Fruit fly (Drosophila melanogaster): ENCODE results near the gene CG42780.

The CG42780 gene

dm6 chrX:7336962-7337844 lies 5.2 kb upstream of the CG42780 start, which contains the start of gene CBP (continued):
- peak; percentile 74 for TF ChIP-seq CG7928 (GFP tag; optimal IDR thresholded peaks at IDR 0.05)
- TF ChIP-seq CG12769 (tag; optimal IDR thresholded peaks at IDR 0.05) = peak; percentile 98
- peak; percentile 88 for TF ChIP-seq CG3163 (GFP tag; optimal IDR thresholded peaks at IDR 0.05)
- TF ChIP-seq chn (GFP tag; optimal IDR thresholded peaks at IDR 0.05) = peak; percentile 98
- peak; percentile 98 for TF ChIP-seq bcd (GFP tag; optimal IDR thresholded peaks at IDR 0.05)
- TF ChIP-seq gem (tag; optimal IDR thresholded peaks at IDR 0.05) = peak; percentile 99
- TF ChIP-seq CG2889 (GFP tag; IDR thresholded peaks at IDR 0.05) = peak; percentile 91
- TF ChIP-seq zen2 (GFP tag; IDR thresholded peaks at IDR 0.05; ENCODE audit: partially characterized antibody) = no peak
- TF ChIP-seq CG6254 (GFP tag; optimal IDR thresholded peaks at IDR 0.05) = peak; percentile 97
- TF ChIP-seq GATAe (GFP tag; conservative IDR thresholded peaks at IDR 0.05) = peak; percentile 57
- TF ChIP-seq Jarid2 (GFP tag; optimal IDR thresholded peaks at IDR 0.05) = peak; percentile 87
- peak; percentile 96 for TF ChIP-seq crc (GFP tag; optimal IDR thresholded peaks at IDR 0.05)
- TF ChIP-seq CG4404 (GFP tag; IDR thresholded peaks at IDR 0.05) = peak; percentile 93
- TF ChIP-seq knrl (GFP tag; IDR thresholded peaks at IDR 0.05; ENCODE audit: partially characterized antibody) = no peak
- peak; percentile 83 for TF ChIP-seq CG4282 (GFP tag; optimal IDR thresholded peaks at IDR 0.05)
- TF ChIP-seq crp (GFP tag; optimal IDR thresholded peaks at IDR 0.05) = peak; percentile 23 to 77
- TF ChIP-seq ftz-f1 (GFP tag; optimal IDR thresholded peaks at IDR 0.05) = peak; percentile 69
- TF ChIP-seq CG7556 (GFP tag; optimal IDR thresholded peaks at IDR 0.05) = peak; percentile 98
- peak; percentile 73; the same call in 1 of the 2 replicates for TF ChIP-seq CG16779 (GFP tag; IDR thresholded peaks at IDR 0.05)
- TF ChIP-seq tap (tag; optimal IDR thresholded peaks at IDR 0.05) = peak; percentile 98
- TF ChIP-seq Xrp1 (GFP tag; IDR thresholded peaks at IDR 0.05) = peak; percentile 98
- peak; percentile 97 for TF ChIP-seq CG12236 (GFP tag; optimal IDR thresholded peaks at IDR 0.05)
- peak; percentile 98 for TF ChIP-seq CoRest (tag; optimal IDR thresholded peaks at IDR 0.05)
- peak; percentile 97 for TF ChIP-seq CG8290 (GFP tag; optimal IDR thresholded peaks at IDR 0.05)
- peak; percentile 94 to 98 for TF ChIP-seq CG8290 (tag; optimal IDR thresholded peaks at IDR 0.05)
- TF ChIP-seq CG1024 (GFP tag; IDR thresholded peaks at IDR 0.05) = peak; percentile 92
- TF ChIP-seq maf-S (GFP tag; optimal IDR thresholded peaks at IDR 0.05) = peak; percentile 96
- TF ChIP-seq br (optimal IDR thresholded peaks at IDR 0.05) = no peak
- peak; percentile 86 for TF ChIP-seq cg (GFP tag; optimal IDR thresholded peaks at IDR 0.05)
- TF ChIP-seq CG13287 (GFP tag; IDR thresholded peaks at IDR 0.05; ENCODE audit: partially characterized antibody) = no peak
- peak; percentile 95 for TF ChIP-seq CG2120 (GFP tag; optimal IDR thresholded peaks at IDR 0.05)
- TF ChIP-seq CG12659 (GFP tag; optimal IDR thresholded peaks at IDR 0.05) = peak; percentile 97
- TF ChIP-seq fru (optimal IDR thresholded peaks at IDR 0.05) = no peak
- TF ChIP-seq Max (GFP tag; optimal IDR thresholded peaks at IDR 0.05) = peak; percentile 95
- peak; percentile 97 for TF ChIP-seq dysf (GFP tag; IDR thresholded peaks at IDR 0.05)
- TF ChIP-seq z (GFP tag; IDR thresholded peaks at IDR 0.05) = peak; percentile 75; the same call in 2 of the 3 replicates
- TF ChIP-seq CG11504 (tag; optimal IDR thresholded peaks at IDR 0.05) = peak; percentile 98
- peak; percentile 91 for TF ChIP-seq Dip3 (GFP tag; optimal IDR thresholded peaks at IDR 0.05)
- peak; percentile 90 for TF ChIP-seq CG7357 (GFP tag; IDR thresholded peaks at IDR 0.05)
- peak; percentile 98 for TF ChIP-seq zen (tag; optimal IDR thresholded peaks at IDR 0.05)
- TF ChIP-seq CG17328 (GFP tag; IDR thresholded peaks at IDR 0.05) = peak; percentile 98
- TF ChIP-seq CG4424 (GFP tag; optimal IDR thresholded peaks at IDR 0.05) = peak; percentile 98
- peak; percentile 92 for TF ChIP-seq CG6765 (GFP tag; optimal IDR thresholded peaks at IDR 0.05)
- TF ChIP-seq D (optimal IDR thresholded peaks at IDR 0.05) = no peak
- peak; percentile 99 for TF ChIP-seq D (GFP tag; optimal IDR thresholded peaks at IDR 0.05)
- peak; percentile 93 for TF ChIP-seq wek (GFP tag; optimal IDR thresholded peaks at IDR 0.05)
- TF ChIP-seq Mrtf (GFP tag; IDR thresholded peaks at IDR 0.05) = peak; percentile 95
- TF ChIP-seq Stat92E (GFP tag; optimal IDR thresholded peaks at IDR 0.05) = peak in 1 of 3 experiments; percentile 96
- peak; percentile 79 for TF ChIP-seq Sry-β (GFP tag; optimal IDR thresholded peaks at IDR 0.05)
